Fruit fly (Drosophila melanogaster): ENCODE results near the gene CG31176.

dm6 chr3R:21629373-21630145, 89.9 kb downstream of the CG31176 start:
- TF ChIP-seq psq (optimal IDR thresholded peaks at IDR 0.05) (no peak), ttk (optimal IDR thresholded peaks at IDR 0.05) (no peak)

All from Kc167 (cell line).